Worm (Caenorhabditis elegans): ENCODE data around the gene C49C8.8.

ce11 chrIV:8653592-8653991, 1.7 kb downstream of the C49C8.8 start, which contains the start of gene C49C8.5:
- TF ChIP-seq W03F9.2 (tag; optimal IDR thresholded peaks at IDR 0.05) = no peak
- no peak for TF ChIP-seq him-1 (tag; optimal IDR thresholded peaks at IDR 0.05)
